Fruit fly (Drosophila melanogaster) S2 (cell line): ENCODE results near the gene CG43998.

Experiments used
- CG8478 ChIP-seq: fragments of >200 bp; optimal IDR thresholded peaks from 2 replicates; lab custom pipeline; 2018
- CTCF ChIP-seq, 2 experiments: fragments of >200 bp; optimal IDR thresholded peaks; 2 replicates each; lab custom pipeline; 2018

The CG43998 gene

DNA sequence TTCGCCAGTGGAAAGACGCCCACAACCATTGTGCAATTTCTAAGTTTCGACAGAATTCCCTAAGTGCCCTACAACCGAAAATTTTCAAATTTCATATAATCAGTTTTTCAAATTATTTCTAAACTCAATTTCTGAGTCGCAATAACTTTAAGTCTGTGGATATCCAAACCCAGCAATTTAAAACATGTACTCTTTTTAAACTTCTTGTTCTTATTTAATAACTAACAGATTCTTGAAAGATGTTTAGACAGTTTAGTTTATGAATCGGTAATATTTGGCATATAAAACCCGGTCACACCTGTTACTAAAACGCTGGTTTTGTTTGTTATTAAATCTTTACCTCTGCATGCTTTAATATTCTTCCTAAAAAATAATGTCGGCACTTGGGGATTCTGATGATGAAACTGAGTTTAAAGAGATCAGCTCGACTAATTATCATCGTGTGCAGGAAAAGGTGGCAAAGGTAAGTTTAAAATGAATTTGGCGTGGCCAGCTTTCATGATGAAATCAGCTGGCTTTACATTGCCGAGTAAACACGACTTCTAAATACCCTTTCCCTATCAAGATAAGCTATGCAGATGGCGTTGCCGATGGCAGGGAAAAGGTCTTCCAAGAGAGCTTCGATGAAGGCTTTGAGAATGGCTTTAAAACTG, at the start of gene CG43998, which contains the start of the genes CG43999 and CG31142:
TSS of gene CG43998 (minus strand) at position 51 of the 653 bp plus-strand sequence.
TSS of gene CG43999 (minus strand) at position 51 of the 653 bp plus-strand sequence.
TSS of gene CG31142 (plus strand) at position 294 of the 653 bp plus-strand sequence.
- TF ChIP-seq CG8478 (lab: Kevin White, UChicago) (no peak), CTCF (optimal IDR thresholded peaks at IDR 0.05; lab: Kevin White, UChicago) (no peak)

DNA sequence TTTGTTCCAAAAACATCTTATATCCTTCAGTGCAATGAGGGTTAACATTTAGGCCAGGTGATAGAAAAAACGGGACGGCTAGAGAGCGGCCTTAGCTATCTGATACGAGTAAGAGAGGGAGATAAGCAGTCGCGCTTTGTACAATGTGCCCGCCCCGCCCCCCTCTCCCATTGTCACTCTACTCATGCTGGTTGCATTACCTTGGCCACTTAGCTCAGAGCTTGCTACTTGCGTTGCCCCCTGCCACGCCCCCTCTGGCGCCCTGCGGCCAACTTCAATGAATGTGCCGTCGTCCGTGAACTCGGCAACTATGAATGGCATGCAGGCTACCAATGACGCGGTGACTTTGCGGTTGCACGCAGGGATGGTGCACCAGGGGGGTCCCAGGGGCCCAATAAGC, 43.0 kb upstream of the CG43998 start:
- TF ChIP-seq CG8478 (lab: Kevin White, UChicago) = no peak
- TF ChIP-seq CTCF (optimal IDR thresholded peaks at IDR 0.05; lab: Kevin White, UChicago) = no peak

DNA sequence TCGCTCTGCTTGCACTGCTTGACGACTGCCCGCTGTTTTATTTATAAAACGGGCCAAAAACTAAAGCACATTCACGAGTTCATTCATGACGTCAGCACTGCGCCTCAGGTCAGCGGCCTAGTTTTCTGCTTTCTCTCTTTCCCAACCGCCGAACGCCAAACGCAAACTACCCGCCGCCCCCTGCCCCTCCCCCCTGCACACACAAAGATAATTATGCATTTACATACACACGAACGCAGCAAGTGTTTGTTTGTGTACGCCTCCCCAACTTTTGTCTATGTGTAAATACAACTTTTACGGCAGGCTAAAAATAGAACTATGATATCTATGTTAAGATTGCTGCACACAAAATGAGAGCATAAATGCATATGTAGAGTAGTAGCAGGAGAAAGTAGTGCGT, 42.4 kb upstream of the CG43998 start:
- TF ChIP-seq CTCF (optimal IDR thresholded peaks at IDR 0.05; lab: Kevin White, UChicago) (no peak), CG8478 (lab: Kevin White, UChicago) (no peak)

DNA sequence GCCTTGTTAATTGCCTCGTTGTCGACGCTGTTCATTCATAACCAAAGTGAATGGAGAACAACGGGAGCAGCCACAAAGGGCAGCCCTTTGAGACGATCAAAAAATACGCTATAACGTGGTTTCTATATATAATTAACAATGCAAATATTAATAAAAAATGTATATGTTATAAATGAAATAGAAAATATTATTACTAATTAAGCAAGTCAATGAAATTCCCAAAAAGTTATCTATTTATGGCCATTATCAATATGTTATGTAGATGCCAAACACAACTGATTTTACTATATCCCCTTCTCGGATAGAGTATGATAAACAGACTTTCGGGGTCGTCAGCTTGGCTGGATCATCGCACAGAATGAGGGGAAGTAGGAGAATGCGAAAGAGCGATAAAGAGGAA, 40.6 kb upstream of the CG43998 start:
- TF ChIP-seq CTCF (optimal IDR thresholded peaks at IDR 0.05; lab: Kevin White, UChicago) (no peak), CG8478 (lab: Kevin White, UChicago) (no peak)

DNA sequence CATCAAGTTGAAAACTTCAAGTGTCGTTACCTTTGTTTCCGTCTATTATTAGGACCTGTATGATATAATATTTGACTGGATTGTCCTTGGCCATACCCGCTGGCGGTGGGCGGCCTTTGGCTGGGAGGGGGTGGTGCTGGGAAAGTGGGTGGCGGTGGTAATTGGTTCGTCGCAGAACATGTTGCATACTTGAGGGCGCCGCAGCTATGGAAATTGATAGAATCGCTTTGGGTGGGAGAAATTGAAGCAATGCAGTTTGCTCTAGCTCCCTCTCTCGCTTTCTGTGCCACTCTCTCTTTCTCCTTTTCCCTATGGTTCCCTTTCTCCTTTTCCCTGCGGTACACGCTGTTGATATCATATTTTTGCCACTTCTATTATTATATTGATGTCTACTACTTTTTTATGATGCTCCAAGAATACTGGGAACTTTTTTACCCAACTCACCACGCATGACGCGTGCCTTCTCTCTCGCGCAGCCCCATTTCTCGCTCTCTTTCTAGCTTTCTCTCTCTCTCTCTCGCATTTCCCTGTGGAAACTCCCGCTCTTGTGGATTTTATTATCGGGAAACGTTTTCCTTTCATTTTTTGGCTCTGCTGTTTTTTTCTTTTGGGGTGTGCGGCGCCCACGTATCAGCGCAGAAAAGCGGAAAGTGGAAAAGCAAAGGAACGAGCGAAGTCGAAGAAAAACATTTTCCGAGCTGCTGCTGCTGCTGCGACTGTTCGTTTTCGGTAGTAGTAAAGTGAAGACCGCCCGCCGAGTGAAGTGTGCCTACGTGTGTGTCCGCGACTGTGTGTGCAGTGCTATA, 36.3 kb upstream of the CG43998 start:
- no peak for TF ChIP-seq CG8478 (lab: Kevin White, UChicago)

DNA sequence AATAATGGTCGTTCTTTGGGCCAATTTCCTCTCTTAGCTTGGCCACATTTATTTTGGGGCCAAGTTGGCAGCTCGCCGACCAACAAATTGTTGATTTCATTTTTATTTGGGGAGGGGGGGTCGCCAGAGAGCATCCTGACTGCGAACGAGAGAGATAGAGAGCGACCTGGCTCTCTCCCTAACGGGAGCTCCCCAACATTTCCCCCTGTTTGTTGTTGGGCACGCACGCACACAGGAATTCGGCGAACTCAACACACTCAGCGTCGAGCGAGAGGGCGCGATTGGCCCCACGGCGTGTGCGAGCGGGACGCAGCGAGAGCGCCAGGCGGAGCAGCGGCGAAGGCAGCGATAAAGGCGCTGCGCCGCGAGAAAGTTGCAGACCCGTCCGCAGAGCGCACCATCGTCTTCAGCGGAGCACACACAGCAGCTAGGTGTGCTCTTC, 34.0 kb upstream of the CG43998 start, which contains the start of gene CG31140:
TSS of gene CG31140 (plus strand) at position 400 of the 442 bp plus-strand sequence.
- TF ChIP-seq CG8478 (lab: Kevin White, UChicago) (no peak), CTCF (optimal IDR thresholded peaks at IDR 0.05; lab: Kevin White, UChicago) (no peak)

DNA sequence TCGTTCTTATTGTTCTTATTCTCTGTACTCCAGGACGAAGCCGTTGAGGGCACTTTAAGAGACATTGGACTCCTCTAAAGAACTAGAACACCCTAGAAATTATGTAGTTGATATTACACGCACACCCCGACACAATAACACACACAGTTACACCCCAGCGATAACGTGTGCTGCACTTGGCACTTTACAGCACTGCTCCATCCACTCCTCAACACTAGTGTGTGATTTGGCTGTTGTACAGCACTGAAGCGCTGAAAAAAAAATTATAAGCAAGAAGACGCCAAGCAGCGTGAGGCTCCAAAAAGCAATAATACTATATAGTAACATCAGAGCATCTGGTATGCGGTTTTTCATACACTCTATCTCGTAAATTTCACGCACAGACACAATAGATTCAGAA, 32.1 kb upstream of the CG43998 start:
- TF ChIP-seq CG8478 (lab: Kevin White, UChicago) (no peak), CTCF (optimal IDR thresholded peaks at IDR 0.05; lab: Kevin White, UChicago) (no peak)

DNA sequence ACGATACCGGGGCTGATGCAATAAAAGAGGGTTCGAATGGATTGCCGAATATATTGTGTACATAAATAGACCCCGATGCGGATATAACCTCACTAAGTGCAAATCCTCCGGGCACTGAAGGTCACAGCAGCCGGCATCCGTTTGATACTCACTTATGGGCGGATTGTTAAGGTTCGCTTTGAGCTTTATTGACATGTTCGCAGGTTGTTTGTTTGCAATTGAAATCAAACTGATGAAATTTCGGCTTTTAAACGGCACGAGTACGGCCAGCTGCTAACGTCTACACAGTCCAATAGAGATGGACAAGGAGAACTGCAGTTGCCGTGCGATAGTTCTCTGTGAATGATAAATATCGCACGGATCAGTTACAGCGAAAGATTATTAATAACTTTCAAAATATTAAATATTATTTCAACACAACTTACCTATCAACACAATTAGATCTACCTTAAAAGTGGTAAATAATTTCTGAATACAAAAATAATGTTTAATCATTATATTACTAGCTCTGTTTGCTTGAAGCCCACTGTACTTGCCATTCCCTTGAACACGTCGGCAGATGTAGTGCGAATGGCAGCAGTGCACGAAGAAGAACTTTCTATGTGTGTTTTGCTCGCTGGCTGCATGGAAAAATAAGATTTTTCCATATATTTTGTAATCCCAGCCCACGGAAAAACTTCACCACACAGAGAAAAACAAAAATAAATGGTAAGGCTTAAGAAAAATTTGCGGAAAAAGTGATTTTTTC, 29.5 kb upstream of the CG43998 start, which contains the start of the genes GluProRS and AP-1sigma:
TSS of gene GluProRS (minus strand) at position 301 of the 748 bp plus-strand sequence.
TSS of gene AP-1sigma (plus strand) at position 561 of the 748 bp plus-strand sequence.
- no peak for TF ChIP-seq CG8478 (lab: Kevin White, UChicago)
- no peak for TF ChIP-seq CTCF (optimal IDR thresholded peaks at IDR 0.05; lab: Kevin White, UChicago)

DNA sequence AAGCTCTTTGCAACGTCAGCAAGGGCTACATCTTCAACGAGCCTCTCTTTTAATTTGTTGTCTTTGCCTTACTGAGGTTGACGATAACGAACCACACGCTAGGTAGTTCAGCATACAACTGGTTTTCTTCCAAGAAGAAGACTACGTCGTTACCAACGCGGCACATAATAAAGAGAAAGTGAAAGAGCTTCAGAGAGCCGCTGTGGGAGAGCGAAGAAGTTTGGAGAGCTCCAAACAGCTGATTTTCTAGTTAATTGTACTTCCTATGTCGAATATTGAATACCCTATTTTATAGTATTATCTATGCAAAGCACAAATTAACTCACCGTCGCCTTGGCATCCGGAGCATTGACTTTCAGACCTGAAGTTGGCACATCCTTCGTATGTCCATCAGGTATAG, 26.6 kb upstream of the CG43998 start:
- TF ChIP-seq CTCF (optimal IDR thresholded peaks at IDR 0.05; lab: Kevin White, UChicago) = no peak
- TF ChIP-seq CG8478 (lab: Kevin White, UChicago) = no peak

DNA sequence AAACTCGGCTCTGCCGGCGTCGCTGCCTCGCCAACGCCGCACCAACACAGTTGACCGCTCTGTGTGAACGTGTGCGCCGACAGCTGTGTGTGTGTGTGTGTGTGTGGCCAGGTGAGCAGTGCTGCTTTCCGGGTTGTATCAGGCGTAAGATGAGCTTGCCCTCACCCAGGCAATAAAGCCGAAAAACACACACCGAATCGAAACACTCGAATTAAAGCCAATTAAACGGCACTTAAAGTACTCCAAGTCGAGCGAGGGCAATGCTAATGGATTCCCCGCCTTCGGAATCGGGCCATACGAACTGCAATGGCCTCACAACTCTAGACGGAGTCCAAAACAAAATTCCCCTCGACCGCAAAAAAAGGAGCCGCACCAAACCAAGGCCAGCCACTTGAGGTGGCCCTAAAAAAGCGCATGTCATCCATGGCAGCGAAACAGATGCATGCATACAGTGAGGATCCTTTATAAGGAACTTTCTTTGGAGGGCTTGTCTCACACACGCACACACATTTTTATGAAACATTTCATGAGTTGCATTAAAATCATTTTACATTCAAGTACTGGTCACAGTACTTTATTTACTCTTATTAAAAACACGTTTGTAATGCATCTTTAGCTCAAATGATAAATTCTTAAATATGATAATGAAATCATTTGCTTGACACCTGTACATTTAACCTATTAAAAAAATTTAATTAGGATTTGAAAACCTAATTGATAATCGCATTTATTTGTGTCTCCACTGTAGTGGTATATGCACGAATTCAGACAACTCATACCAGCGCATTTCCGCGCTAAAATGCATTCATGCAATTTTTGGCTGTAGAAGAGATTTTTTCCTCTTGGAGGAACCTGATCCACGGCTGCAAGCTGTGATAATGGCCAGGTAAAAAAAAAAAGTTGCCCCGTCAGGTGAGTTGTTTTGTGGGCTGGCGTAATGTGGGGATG, 19.9 kb upstream of the CG43998 start:
- TF ChIP-seq CTCF (optimal IDR thresholded peaks at IDR 0.05; lab: Kevin White, UChicago) (no peak), CG8478 (lab: Kevin White, UChicago) (no peak)

DNA sequence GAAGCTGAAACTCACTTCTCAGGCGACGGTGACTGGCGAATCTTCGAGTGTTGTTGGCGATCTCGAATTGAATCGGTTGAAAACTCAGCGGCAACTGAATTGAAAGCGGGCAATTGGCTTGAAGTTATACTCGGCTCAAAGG, 19.4 kb upstream of the CG43998 start, which contains the start of gene CG12268:
TSS of gene CG12268 (minus strand) at position 101 of the 142 bp plus-strand sequence.
- TF ChIP-seq CTCF (optimal IDR thresholded peaks at IDR 0.05; lab: Kevin White, UChicago) (no peak), CG8478 (lab: Kevin White, UChicago) (no peak)

DNA sequence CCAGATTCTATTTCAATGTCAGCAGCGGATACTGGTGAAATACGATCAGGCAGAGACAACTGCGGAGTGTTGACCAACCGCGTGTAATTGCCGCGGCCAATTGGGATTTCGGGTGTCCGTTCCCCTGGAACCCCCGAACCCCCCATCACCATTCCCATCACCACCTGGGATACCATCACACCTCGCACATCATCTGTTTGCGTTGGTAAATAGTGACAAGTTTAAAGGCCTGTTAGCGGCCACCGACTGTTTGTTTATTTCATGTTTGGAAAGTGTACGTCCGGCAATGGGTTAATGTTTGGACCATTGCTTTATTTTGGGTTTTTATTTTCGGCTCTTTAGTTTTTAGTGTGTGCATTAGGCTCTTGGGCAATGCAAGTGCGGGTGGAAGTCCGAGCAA, 18.2 kb upstream of the CG43998 start:
- TF ChIP-seq CTCF (optimal IDR thresholded peaks at IDR 0.05; lab: Kevin White, UChicago) = no peak
- TF ChIP-seq CG8478 (lab: Kevin White, UChicago) = no peak

DNA sequence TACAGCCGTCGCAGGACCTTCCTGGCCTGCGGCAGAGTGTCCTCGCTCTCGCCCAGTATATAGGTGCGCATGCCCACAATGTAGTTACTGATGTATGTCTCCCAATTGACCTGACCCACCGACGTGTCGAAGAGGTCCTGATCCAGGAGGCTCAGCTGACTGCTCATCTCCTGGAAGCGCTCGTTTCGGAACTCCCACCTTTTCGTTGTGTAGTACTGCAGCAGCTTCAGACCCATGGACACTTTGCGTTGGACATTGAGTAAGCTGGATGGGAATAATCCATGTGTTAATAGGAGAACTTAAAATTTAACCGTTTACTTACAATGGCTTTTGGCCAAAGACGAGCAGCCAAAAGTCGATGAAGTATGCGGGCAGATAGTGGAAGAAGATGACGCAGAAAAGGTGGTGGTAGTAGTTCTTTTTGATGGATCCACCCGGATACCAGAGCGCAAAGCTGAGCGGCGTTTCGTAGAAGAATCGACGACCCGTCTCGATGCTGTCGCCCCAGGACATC, 15.1 kb upstream of the CG43998 start:
- TF ChIP-seq CG8478 (lab: Kevin White, UChicago) (no peak), CTCF (optimal IDR thresholded peaks at IDR 0.05; lab: Kevin White, UChicago) (no peak)
